Worm (Caenorhabditis elegans): ENCODE results near the gene unc-39.

The unc-39 gene

DNA sequence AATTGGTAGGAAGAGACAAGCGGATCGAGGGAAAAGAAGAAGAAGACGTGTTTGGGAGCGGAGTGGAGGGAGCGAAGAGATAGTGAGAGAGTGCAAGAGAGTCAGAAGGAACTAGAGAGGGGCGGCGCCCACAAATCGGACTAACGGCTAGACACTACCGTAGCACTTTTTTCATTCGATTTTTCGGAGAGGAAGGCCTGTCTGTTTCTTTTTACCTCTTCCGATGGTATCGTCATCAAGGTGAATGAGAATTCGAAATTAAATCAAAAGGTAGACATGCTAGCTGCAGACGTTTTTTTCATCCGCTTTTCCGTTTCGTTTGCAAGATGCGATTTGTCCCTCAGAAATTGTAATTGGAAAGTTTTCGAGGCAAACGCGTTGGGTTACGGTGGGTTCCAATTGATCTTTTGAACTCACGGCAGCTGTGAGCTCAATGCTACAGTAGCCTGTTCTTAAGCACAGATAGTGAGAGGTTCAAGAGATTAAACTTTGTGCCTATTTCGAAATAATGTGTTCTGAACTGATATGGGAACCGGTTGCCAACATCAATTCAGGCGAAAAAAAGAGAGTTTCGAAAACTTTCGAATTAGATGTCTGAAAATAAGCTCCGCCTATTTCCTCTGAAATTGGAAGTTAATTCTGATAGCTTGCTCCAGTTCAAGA is 8.2 kb upstream of the unc-39 start:
- TF ChIP-seq ces-1 (GFP tag; optimal IDR thresholded peaks at IDR 0.05): no peak
- TF ChIP-seq lsy-2 (tag; optimal IDR thresholded peaks at IDR 0.05): peak; percentile 60

DNA sequence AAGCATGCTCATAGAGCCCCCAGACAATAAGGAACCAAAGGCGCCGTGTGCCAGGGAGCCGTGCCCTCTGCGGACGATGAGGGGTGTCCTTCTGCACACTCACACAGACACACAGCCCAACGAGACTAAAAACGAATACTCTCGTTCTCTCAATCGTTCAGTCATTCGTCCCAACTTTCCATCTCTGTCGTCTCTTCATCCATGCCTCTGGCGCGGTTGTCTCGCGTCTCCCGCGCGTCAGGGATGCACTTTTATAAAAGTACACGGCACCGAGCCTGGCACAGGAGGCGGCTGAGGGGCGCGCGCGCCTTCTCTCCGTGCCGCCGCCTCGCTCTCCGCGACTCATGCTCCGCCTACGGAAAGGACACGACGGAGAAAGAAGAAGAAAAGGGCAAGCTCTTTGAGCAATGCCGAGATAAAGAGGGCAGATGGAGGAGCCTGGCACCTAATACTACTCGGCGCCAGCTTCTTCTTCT is 6.3 kb upstream of the unc-39 start:
- TF ChIP-seq sptf-1 (tag; optimal IDR thresholded peaks at IDR 0.05): no peak

DNA sequence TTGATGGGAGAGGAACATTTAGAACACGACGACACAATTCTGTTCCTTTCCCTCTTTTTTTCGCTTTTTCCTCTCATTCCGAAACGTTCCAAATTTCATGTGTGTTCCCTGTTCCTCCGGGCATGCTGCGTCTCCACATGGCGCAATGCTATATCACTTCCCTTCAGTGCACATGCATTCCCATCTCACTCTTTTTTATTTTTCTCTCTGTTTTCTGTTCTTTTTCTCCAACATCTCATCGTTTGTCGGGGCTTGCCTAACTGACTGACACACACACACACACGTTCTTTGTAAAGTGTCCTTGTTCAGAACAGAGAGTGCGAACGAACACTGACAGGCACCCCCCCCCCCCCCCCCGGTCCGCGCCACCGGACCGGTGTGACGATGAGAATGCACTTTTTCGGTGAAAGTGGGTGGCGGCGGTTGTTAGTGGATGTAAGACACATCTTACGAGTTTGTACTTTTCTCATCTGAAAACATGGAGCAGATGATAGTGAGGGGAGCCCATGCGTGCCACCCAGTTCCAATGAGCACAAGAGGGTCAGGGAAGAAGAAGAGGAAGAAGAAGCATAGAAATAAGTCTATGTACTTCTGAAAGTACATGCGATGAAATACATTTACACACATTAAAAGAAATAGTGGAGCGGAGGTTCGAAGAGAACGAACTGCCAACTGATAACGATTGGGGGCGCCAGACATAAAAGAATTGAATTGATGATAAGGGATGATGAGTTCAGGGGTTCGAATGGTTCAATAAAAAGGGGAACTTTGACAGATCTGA is 4.4 kb upstream of the unc-39 start:
- TF ChIP-seq ces-1 (GFP tag; optimal IDR thresholded peaks at IDR 0.05) (no peak), nhr-237 (tag; optimal IDR thresholded peaks at IDR 0.05) (no peak), unc-39 (tag; optimal IDR thresholded peaks at IDR 0.05) (no peak), ham-2 (GFP tag; optimal IDR thresholded peaks at IDR 0.05) (no peak), mep-1 (tag; optimal IDR thresholded peaks at IDR 0.05) (no peak), lin-32 (GFP tag; optimal IDR thresholded peaks at IDR 0.05) (peak; percentile 33), sptf-1 (tag; optimal IDR thresholded peaks at IDR 0.05) (peak; percentile 11), M03D4.4 (tag; optimal IDR thresholded peaks at IDR 0.05) (no peak), ceh-39 (tag; optimal IDR thresholded peaks at IDR 0.05) (no peak), lsy-2 (tag; optimal IDR thresholded peaks at IDR 0.05) (no peak), unc-120 (tag; optimal IDR thresholded peaks at IDR 0.05; ENCODE audit: poor library complexity, severe bottlenecking) (no peak), mls-2 (tag; optimal IDR thresholded peaks at IDR 0.05) (no peak), sem-2 (GFP tag; optimal IDR thresholded peaks at IDR 0.05) (no peak), nhr-12 (tag; optimal IDR thresholded peaks at IDR 0.05) (no peak), nhr-28 (tag; optimal IDR thresholded peaks at IDR 0.05) (no peak), drap-1 (GFP tag; optimal IDR thresholded peaks at IDR 0.05) (peak; percentile 21), bed-3 (GFP tag; optimal IDR thresholded peaks at IDR 0.05) (no peak), flh-1 (GFP tag; optimal IDR thresholded peaks at IDR 0.05) (no peak), elt-1 (tag; optimal IDR thresholded peaks at IDR 0.05; ENCODE audit: borderline replicate concordance, insufficient read depth) (no peak), ceh-83 (GFP tag; optimal IDR thresholded peaks at IDR 0.05) (no peak), pha-4 (tag; optimal IDR thresholded peaks at IDR 0.05) (no peak), tbx-8 (GFP tag; optimal IDR thresholded peaks at IDR 0.05) (no peak), nhr-2 (tag; optimal IDR thresholded peaks at IDR 0.05) (no peak)

DNA sequence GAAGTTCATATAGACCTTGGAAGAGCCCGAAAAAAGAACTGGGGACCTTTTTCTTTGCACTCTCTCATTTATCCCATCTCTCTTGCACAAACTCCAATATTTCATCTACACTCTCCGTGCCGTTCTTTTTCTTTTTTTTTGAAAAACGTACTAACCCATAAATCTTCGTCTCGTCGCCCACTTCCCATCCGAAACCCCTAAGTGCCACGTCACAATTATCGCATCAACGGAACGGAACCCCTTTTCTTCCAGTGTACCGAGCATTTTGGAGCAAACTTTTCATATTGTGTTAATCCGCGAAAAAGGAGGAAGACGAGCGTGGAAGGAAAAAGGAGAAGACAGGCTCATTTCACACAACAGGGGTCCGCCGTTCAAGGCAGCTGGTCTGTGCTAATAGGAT is 3.5 kb upstream of the unc-39 start:
- TF ChIP-seq elt-1 (tag; optimal IDR thresholded peaks at IDR 0.05; ENCODE audit: borderline replicate concordance, insufficient read depth): no peak
- no peak for TF ChIP-seq cnd-1 (tag; optimal IDR thresholded peaks at IDR 0.05)
- no peak for TF ChIP-seq M03D4.4 (tag; optimal IDR thresholded peaks at IDR 0.05)
- no peak for TF ChIP-seq hlh-1 (tag; optimal IDR thresholded peaks at IDR 0.05)
- TF ChIP-seq nhr-12 (tag; optimal IDR thresholded peaks at IDR 0.05): no peak
- no peak for TF ChIP-seq elt-3 (tag; optimal IDR thresholded peaks at IDR 0.05)
- TF ChIP-seq lin-32 (GFP tag; optimal IDR thresholded peaks at IDR 0.05): no peak
- TF ChIP-seq drap-1 (GFP tag; optimal IDR thresholded peaks at IDR 0.05): no peak

DNA sequence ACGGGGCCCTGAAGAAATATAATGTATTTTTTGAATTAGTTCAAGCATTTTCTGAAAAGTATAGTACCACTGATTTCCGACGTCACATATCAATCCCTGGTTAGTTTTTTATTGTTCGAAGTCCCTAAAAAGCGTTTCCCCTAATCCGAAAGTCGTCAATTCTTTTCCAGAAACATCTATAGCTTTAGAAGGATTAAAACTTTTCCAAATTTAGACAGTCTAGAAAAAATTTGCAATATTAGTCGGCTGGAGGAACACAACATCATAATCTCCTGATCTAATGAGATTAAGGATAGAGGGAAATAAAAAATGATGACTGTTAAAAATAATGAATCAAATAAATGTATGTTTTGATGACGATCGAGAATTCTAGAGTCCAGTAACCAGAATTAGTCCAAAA is 5.2 kb downstream of the unc-39 start:
- TF ChIP-seq mls-2 (tag; optimal IDR thresholded peaks at IDR 0.05): no peak
- no peak for TF ChIP-seq bed-3 (GFP tag; optimal IDR thresholded peaks at IDR 0.05)
- no peak for TF ChIP-seq ceh-39 (tag; optimal IDR thresholded peaks at IDR 0.05)
- TF ChIP-seq unc-62 (GFP tag; optimal IDR thresholded peaks at IDR 0.05): no peak
- no peak for TF ChIP-seq ces-1 (GFP tag; optimal IDR thresholded peaks at IDR 0.05)
- no peak for TF ChIP-seq mab-5 (tag; optimal IDR thresholded peaks at IDR 0.05)
- TF ChIP-seq lin-13 (tag; optimal IDR thresholded peaks at IDR 0.05): no peak
- no peak for TF ChIP-seq flh-1 (GFP tag; optimal IDR thresholded peaks at IDR 0.05)
- TF ChIP-seq elt-1 (tag; optimal IDR thresholded peaks at IDR 0.05; ENCODE audit: borderline replicate concordance, insufficient read depth): no peak
- no peak for TF ChIP-seq zip-8 (tag; optimal IDR thresholded peaks at IDR 0.05)
- no peak for TF ChIP-seq nhr-76 (tag; optimal IDR thresholded peaks at IDR 0.05)
- no peak for TF ChIP-seq nhr-237 (tag; optimal IDR thresholded peaks at IDR 0.05)
- TF ChIP-seq sem-2 (GFP tag; optimal IDR thresholded peaks at IDR 0.05): no peak
- TF ChIP-seq unc-120 (tag; optimal IDR thresholded peaks at IDR 0.05; ENCODE audit: poor library complexity, severe bottlenecking): no peak

Data from whole organism, mixed stage, embryonic.